Fruit fly (Drosophila melanogaster) whole organism, adult: ENCODE results near the gene CG44198.

ENCODE experiments used
- CG11617 ChIP-seq: fragments of 200-800 bp; sonication (Bioruptor generic); optimal IDR thresholded peaks from 2 replicates; lab custom pipeline; 2017; ENCODE audit warnings: mild to moderate bottlenecking, missing biosample characterization, missing genetic modification reagents, missing genetic modification characterization
- CG12768 ChIP-seq: fragments of 200-800 bp; sonication (Bioruptor generic); optimal IDR thresholded peaks from 2 replicates; lab custom pipeline; 2017; ENCODE audit warnings: missing biosample characterization, missing genetic modification characterization, mild to moderate bottlenecking, moderate library complexity, missing genetic modification reagents
- CG14711 ChIP-seq: fragments of 200-800 bp; sonication (Bioruptor generic); optimal IDR thresholded peaks from 2 replicates; lab custom pipeline; 2018; ENCODE audit warnings: missing biosample characterization, mild to moderate bottlenecking, missing genetic modification characterization, moderate library complexity
- CG1620 ChIP-seq: fragments of 200-800 bp; sonication (Bioruptor generic); optimal IDR thresholded peaks from 2 replicates; lab custom pipeline; 2016; ENCODE audit warnings: missing biosample characterization, missing genetic modification characterization
- CG33017 ChIP-seq: fragments of 200-800 bp; sonication (Bioruptor generic); optimal IDR thresholded peaks from 2 replicates; lab custom pipeline; 2018; ENCODE audit warnings: missing biosample characterization, mild to moderate bottlenecking, missing genetic modification characterization, moderate library complexity
- CG5204 ChIP-seq: fragments of 200-800 bp; sonication (Bioruptor generic); optimal IDR thresholded peaks from 2 replicates; lab custom pipeline; 2016; ENCODE audit warnings: missing biosample characterization, missing genetic modification characterization
- CG7045 ChIP-seq: fragments of 200-800 bp; sonication (Bioruptor generic); optimal IDR thresholded peaks from 2 replicates; lab custom pipeline; 2017; ENCODE audit warnings: missing biosample characterization, mild to moderate bottlenecking, missing genetic modification characterization
- CG7101 ChIP-seq: fragments of 200-800 bp; sonication (Bioruptor generic); optimal IDR thresholded peaks from 2 replicates; lab custom pipeline; 2018; ENCODE audit warnings: missing biosample characterization, mild to moderate bottlenecking, missing genetic modification characterization, moderate library complexity
- Clk ChIP-seq: fragments of 200-800 bp; sonication (Bioruptor generic); optimal IDR thresholded peaks from 2 replicates; lab custom pipeline; 2017; ENCODE audit warnings: missing biosample characterization, missing genetic modification characterization
- Crg-1 ChIP-seq: fragments of 200-800 bp; sonication (Bioruptor generic); optimal IDR thresholded peaks from 2 replicates; lab custom pipeline; 2016; ENCODE audit warnings: missing biosample characterization, missing genetic modification characterization
- Mnt ChIP-seq: fragments of 200-800 bp; sonication (Bioruptor generic); optimal IDR thresholded peaks from 2 replicates; lab custom pipeline; 2016; ENCODE audit warnings: missing biosample characterization, mild to moderate bottlenecking, missing genetic modification characterization
- bab1 ChIP-seq: fragments of 200-800 bp; sonication (Bioruptor generic); optimal IDR thresholded peaks from 3 replicates; lab custom pipeline; 2019; ENCODE audit warnings: missing biosample characterization, mild to moderate bottlenecking, missing genetic modification characterization, moderate library complexity
- cic ChIP-seq: fragments of 200-800 bp; sonication (Bioruptor generic); optimal IDR thresholded peaks from 2 replicates; lab custom pipeline; 2017; ENCODE audit warnings: missing biosample characterization, mild to moderate bottlenecking, missing genetic modification characterization, moderate library complexity
- cnc ChIP-seq, 2 experiments: fragments of >200 bp; optimal IDR thresholded peaks; 2 replicates each; lab custom pipeline; 2017
- kay ChIP-seq: fragments of 200-800 bp; sonication (Bioruptor generic); peaks from one replicate; lab custom pipeline; 2016; ENCODE audit warnings: missing biosample characterization, missing genetic modification characterization, borderline replicate concordance
- ovo ChIP-seq: fragments of 200-800 bp; sonication (Bioruptor generic); optimal IDR thresholded peaks from 2 replicates; lab custom pipeline; 2016; ENCODE audit warnings: missing biosample characterization, missing genetic modification characterization
- pad ChIP-seq: fragments of 200-800 bp; sonication (Bioruptor generic); optimal IDR thresholded peaks from 3 replicates; lab custom pipeline; 2017; ENCODE audit warnings: missing biosample characterization, missing genetic modification characterization, mild to moderate bottlenecking, moderate library complexity, missing genetic modification reagents
- tj ChIP-seq: fragments of 200-800 bp; sonication (Bioruptor generic); optimal IDR thresholded peaks from 3 replicates; lab custom pipeline; 2017; ENCODE audit warnings: missing biosample characterization, mild to moderate bottlenecking, missing genetic modification characterization, moderate library complexity
- toe ChIP-seq: fragments of 200-800 bp; sonication (Bioruptor generic); optimal IDR thresholded peaks from 2 replicates; lab custom pipeline; 2016; ENCODE audit warnings: missing biosample characterization, missing genetic modification characterization

The CG44198 gene

dm6 chr2L:13097200-13097599 is 21.7 kb downstream of the CG44198 start:
- TF ChIP-seq CG1620 (GFP tag; lab: Kevin White, UChicago) (no peak), CG5204 (GFP tag; lab: Kevin White, UChicago) (no peak), CG7101 (tag; lab: Kevin White, UChicago) (no peak)

dm6 chr2L:13095805-13096204 is 23.1 kb downstream of the CG44198 start:
- TF ChIP-seq Crg-1 (GFP tag; lab: Kevin White, UChicago): no peak
- TF ChIP-seq cic (GFP tag; lab: Kevin White, UChicago): no peak
- no peak for TF ChIP-seq tj (GFP tag; lab: Kevin White, UChicago)
- TF ChIP-seq CG33017 (tag; lab: Kevin White, UChicago): no peak
- no peak for TF ChIP-seq kay (GFP tag; lab: Kevin White, UChicago)
- TF ChIP-seq pad (GFP tag; lab: Kevin White, UChicago): no peak
- TF ChIP-seq CG7101 (tag; lab: Kevin White, UChicago): no peak
- no peak for TF ChIP-seq CG7045 (GFP tag; lab: Kevin White, UChicago)
- TF ChIP-seq CG12768: no peak
- TF ChIP-seq Clk (GFP tag; lab: Kevin White, UChicago): no peak

DNA sequence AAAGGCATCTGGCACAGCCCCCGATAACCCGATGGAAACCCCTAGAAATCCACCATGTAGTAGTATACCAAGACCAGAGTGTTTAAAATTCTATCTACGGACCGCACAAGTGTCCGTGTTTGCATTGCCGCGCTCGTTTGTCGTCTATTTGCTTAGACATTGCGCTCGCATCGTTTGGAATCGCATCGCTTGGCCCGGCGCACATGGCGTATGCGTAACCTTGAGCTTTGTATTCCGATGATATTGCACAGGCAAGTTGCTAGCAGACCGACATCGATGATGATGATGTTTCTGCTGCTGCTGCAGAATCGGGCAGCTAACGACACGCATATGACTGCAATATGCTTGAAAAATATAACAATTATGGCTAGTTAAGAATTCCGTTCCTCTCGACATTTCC is 30.4 kb downstream of the CG44198 start:
- no peak for TF ChIP-seq bab1
- peak; percentile 50 for TF ChIP-seq CG12768
- peak; percentile 46 for TF ChIP-seq CG7101 (tag; lab: Kevin White, UChicago)
- peak; percentile 74 for TF ChIP-seq cic (GFP tag; lab: Kevin White, UChicago)
- peak; percentile 62 for TF ChIP-seq CG7045 (GFP tag; lab: Kevin White, UChicago)
- TF ChIP-seq toe: no peak
- TF ChIP-seq CG11617 (GFP tag; lab: Kevin White, UChicago): no peak
- peak; percentile 13 for TF ChIP-seq pad (GFP tag; lab: Kevin White, UChicago)
- TF ChIP-seq Mnt (GFP tag; lab: Kevin White, UChicago): peak; percentile 47
- TF ChIP-seq Crg-1 (GFP tag; lab: Kevin White, UChicago): no peak

DNA sequence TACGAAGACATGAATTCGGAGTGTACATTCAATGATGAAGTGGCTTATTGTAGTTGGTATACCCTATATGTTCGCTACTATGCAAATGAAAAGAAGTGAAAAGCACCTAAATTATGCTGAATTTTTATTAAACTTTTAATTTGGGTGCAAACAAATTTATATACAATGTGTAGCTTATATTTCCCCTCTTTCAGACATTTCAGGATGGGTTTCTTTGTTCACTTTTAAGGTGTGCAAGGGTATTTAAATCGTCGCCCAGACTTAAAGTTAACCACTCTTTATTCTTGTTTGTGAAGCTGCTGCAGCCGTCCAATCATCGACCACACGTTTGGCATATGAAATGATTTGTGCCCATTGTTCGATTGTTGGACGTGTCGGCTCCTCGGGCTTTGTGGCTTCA is 32.2 kb downstream of the CG44198 start:
- TF ChIP-seq pad (GFP tag; lab: Kevin White, UChicago): no peak
- no peak for TF ChIP-seq CG33017 (tag; lab: Kevin White, UChicago)
- TF ChIP-seq CG7101 (tag; lab: Kevin White, UChicago): no peak
- no peak for TF ChIP-seq Mnt (GFP tag; lab: Kevin White, UChicago)
- no peak for TF ChIP-seq CG1620 (GFP tag; lab: Kevin White, UChicago)

DNA sequence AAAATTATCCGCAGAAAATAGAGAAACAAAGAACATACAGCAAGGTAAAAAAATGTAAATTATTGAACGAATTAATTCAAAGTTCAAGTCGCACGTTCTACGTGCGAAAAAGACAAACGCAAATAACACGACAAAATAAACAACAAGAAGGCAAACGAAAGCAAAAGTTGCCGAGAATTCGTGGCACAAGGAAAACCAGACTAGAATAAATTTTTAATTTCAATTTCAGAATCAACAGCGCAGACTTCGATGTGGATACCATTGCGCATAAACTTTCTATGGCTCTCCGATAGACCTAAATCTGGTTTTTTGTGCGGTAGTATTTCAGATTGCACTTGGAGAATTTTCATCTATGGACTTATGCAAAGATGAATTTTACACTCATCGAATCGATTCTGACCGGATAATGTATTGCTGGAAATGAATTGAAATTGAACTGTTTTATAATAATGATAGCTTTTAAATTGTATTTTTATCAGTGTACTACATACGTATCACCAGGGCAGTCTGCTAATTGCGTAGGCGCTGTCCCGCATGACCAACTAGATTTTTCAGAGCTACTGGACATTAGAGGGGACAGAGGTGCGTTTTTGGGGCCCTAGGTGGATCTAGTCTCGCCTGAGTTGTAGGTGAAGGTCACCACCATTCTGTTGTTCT is 35.4 kb downstream of the CG44198 start:
- TF ChIP-seq Crg-1 (GFP tag; lab: Kevin White, UChicago): no peak
- no peak for TF ChIP-seq CG7045 (GFP tag; lab: Kevin White, UChicago)
- TF ChIP-seq CG11617 (GFP tag; lab: Kevin White, UChicago): no peak
- TF ChIP-seq CG33017 (tag; lab: Kevin White, UChicago): no peak
- no peak for TF ChIP-seq ovo (GFP tag; lab: Kevin White, UChicago)
- no peak for TF ChIP-seq cic (GFP tag; lab: Kevin White, UChicago)
- no peak for TF ChIP-seq bab1

DNA sequence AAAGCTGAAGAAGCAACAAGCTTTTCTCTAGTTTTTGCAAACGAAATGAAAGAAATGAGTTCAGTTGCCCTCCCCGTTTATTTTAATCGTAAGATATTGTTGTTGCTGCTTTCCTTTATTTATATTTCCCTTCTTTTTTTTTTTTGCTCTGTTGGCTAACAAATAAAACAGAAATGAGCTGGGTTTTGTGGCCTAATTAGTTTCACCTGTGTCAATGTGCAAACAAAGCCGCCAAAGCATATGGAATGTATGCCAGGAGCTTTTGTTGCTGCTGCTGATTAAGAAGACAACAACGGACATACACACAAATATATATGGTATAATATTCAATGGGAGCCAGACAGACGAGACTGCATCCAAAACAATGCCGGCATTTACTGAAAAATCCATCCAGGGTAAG is 36.8 kb downstream of the CG44198 start:
- TF ChIP-seq Crg-1 (GFP tag; lab: Kevin White, UChicago) (no peak), CG1620 (GFP tag; lab: Kevin White, UChicago) (no peak)

DNA sequence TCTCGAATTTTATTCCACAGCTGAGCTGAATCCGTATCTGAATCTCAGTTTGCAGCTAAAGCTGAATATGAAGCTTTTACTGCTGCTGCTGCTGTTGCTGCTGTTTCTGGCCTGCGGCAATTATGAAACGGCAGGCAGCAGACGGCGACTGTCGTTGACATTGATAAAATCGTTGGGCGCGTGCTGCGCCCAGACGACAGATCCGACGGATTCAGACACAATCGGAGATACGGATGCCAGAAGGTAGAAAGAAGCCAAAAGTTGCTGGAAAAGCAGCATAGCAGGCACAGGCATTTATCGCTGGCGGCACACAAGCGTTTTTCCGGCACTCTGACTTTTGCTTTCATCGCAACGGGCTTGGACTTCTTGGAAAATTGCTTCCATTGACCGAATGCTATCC is 39.5 kb downstream of the CG44198 start:
- TF ChIP-seq CG5204 (GFP tag; lab: Kevin White, UChicago) (no peak), CG33017 (tag; lab: Kevin White, UChicago) (no peak), CG7101 (tag; lab: Kevin White, UChicago) (no peak), bab1 (no peak), cic (GFP tag; lab: Kevin White, UChicago) (no peak)

dm6 chr2L:13074383-13074782 is 44.6 kb downstream of the CG44198 start:
- TF ChIP-seq cnc (optimal IDR thresholded peaks at IDR 0.05; lab: Kevin White, UChicago) (no peak), CG14711 (tag; lab: Kevin White, UChicago) (no peak), ovo (GFP tag; lab: Kevin White, UChicago) (no peak), kay (GFP tag; lab: Kevin White, UChicago) (no peak), CG7045 (GFP tag; lab: Kevin White, UChicago) (no peak)
